Worm (Caenorhabditis elegans) whole organism, mixed stage, embryonic: ENCODE measurements around the gene C18D11.7.

ENCODE experiments used
- M03D4.4 ChIP-seq: sonication (generic microtip); optimal IDR thresholded peaks from 2 replicates; lab custom pipeline; 2017; ENCODE audit warnings: mild to moderate bottlenecking, missing genetic modification characterization, missing compliant biosample characterization
- bed-3 ChIP-seq: fragments of 200-800 bp; sonication (Bioruptor generic); optimal IDR thresholded peaks from 3 replicates; lab custom pipeline; 2018; ENCODE audit warnings: mild to moderate bottlenecking, missing genetic modification characterization, moderate library complexity, missing compliant biosample characterization
- blmp-1 ChIP-seq: fragments of 150-350 bp; optimal IDR thresholded peaks from 2 replicates; lab custom pipeline; 2014; ENCODE audit warnings: missing biosample characterization, missing genetic modification characterization
- ceh-39 ChIP-seq: fragments of 150-350 bp; optimal IDR thresholded peaks from 2 replicates; lab custom pipeline; 2014; ENCODE audit warnings: missing biosample characterization, missing genetic modification characterization
- ceh-43 ChIP-seq: fragments of 200-800 bp; sonication (Bioruptor generic); optimal IDR thresholded peaks from 2 replicates; lab custom pipeline; 2018; ENCODE audit warnings: mild to moderate bottlenecking, missing genetic modification characterization, moderate library complexity, missing compliant biosample characterization
- ceh-83 ChIP-seq: fragments of 200-800 bp; sonication (Bioruptor generic); optimal IDR thresholded peaks from 2 replicates; lab custom pipeline; 2018; ENCODE audit warnings: mild to moderate bottlenecking, missing genetic modification characterization, missing compliant biosample characterization
- ces-1 ChIP-seq: fragments of 150-350 bp; optimal IDR thresholded peaks from 2 replicates; lab custom pipeline; 2014; ENCODE audit warnings: missing biosample characterization, missing genetic modification reagents, missing genetic modification characterization
- cnd-1 ChIP-seq: fragments of 200-800 bp; sonication (Bioruptor generic); optimal IDR thresholded peaks from 2 replicates; lab custom pipeline; 2018; ENCODE audit warnings: mild to moderate bottlenecking, missing genetic modification characterization, missing compliant biosample characterization
- drap-1 ChIP-seq: fragments of 200-800 bp; sonication (Bioruptor generic); optimal IDR thresholded peaks from 3 replicates; lab custom pipeline; 2018; ENCODE audit warnings: mild to moderate bottlenecking, missing genetic modification characterization, missing compliant biosample characterization
- elt-1 ChIP-seq: sonication (generic microtip); optimal IDR thresholded peaks from 2 replicates; lab custom pipeline; 2017; ENCODE audit warnings: missing genetic modification characterization, mild to moderate bottlenecking, missing compliant biosample characterization, antibody characterized with exemption, moderate library complexity, borderline replicate concordance; ENCODE audit not compliant: insufficient read depth
- elt-3 ChIP-seq: fragments of 150-350 bp; optimal IDR thresholded peaks from 2 replicates; lab custom pipeline; 2014; ENCODE audit warnings: missing biosample characterization, missing genetic modification characterization
- flh-1 ChIP-seq: fragments of 200-800 bp; sonication (Bioruptor generic); optimal IDR thresholded peaks from 2 replicates; lab custom pipeline; 2018; ENCODE audit warnings: mild to moderate bottlenecking, missing genetic modification characterization, moderate library complexity, missing compliant biosample characterization
- ham-2 ChIP-seq: fragments of 200-800 bp; sonication (Bioruptor generic); optimal IDR thresholded peaks from 2 replicates; lab custom pipeline; 2018; ENCODE audit warnings: mild to moderate bottlenecking, missing genetic modification characterization, missing compliant biosample characterization
- hlh-1 ChIP-seq: fragments of 150-350 bp; optimal IDR thresholded peaks from 2 replicates; lab custom pipeline; 2014; ENCODE audit warnings: missing biosample characterization, missing genetic modification reagents, missing genetic modification characterization
- lin-32 ChIP-seq: fragments of 200-800 bp; sonication (Bioruptor generic); optimal IDR thresholded peaks from 2 replicates; lab custom pipeline; 2018; ENCODE audit warnings: mild to moderate bottlenecking, missing genetic modification characterization, missing compliant biosample characterization
- lsy-2 ChIP-seq: fragments of 150-350 bp; optimal IDR thresholded peaks from 2 replicates; lab custom pipeline; 2014; ENCODE audit warnings: missing biosample characterization, missing genetic modification characterization
- mls-2 ChIP-seq: sonication (generic microtip); optimal IDR thresholded peaks from 2 replicates; lab custom pipeline; 2016; ENCODE audit warnings: mild to moderate bottlenecking, missing genetic modification characterization, moderate library complexity, missing compliant biosample characterization
- nhr-12 ChIP-seq: fragments of 150-350 bp; optimal IDR thresholded peaks from 2 replicates; lab custom pipeline; 2014; ENCODE audit warnings: missing biosample characterization, missing genetic modification characterization
- nhr-2 ChIP-seq: fragments of 150-350 bp; optimal IDR thresholded peaks from 2 replicates; lab custom pipeline; 2014; ENCODE audit warnings: missing biosample characterization, missing genetic modification characterization
- nhr-237 ChIP-seq: fragments of 150-350 bp; optimal IDR thresholded peaks from 2 replicates; lab custom pipeline; 2014; ENCODE audit warnings: missing biosample characterization, missing genetic modification characterization
- nhr-28 ChIP-seq: fragments of 150-350 bp; optimal IDR thresholded peaks from 2 replicates; lab custom pipeline; 2014; ENCODE audit warnings: missing biosample characterization, missing genetic modification characterization
- nhr-76 ChIP-seq: sonication (generic microtip); optimal IDR thresholded peaks from 2 replicates; lab custom pipeline; 2017; ENCODE audit warnings: missing biosample characterization, missing genetic modification characterization
- pha-4 ChIP-seq: fragments of 150-350 bp; optimal IDR thresholded peaks from 2 replicates; lab custom pipeline; 2018; ENCODE audit warnings: missing biosample characterization, missing genetic modification reagents, missing genetic modification characterization
- sem-2 ChIP-seq: fragments of 200-800 bp; sonication (Bioruptor generic); optimal IDR thresholded peaks from 2 replicates; lab custom pipeline; 2018; ENCODE audit warnings: mild to moderate bottlenecking, missing genetic modification characterization, missing compliant biosample characterization
- snpc-4 ChIP-seq: fragments of 150-350 bp; optimal IDR thresholded peaks from 2 replicates; lab custom pipeline; 2014; ENCODE audit warnings: missing biosample characterization, missing genetic modification characterization
- sptf-1 ChIP-seq: sonication (generic microtip); optimal IDR thresholded peaks from 2 replicates; lab custom pipeline; 2017; ENCODE audit warnings: mild to moderate bottlenecking, missing genetic modification characterization, moderate library complexity, missing compliant biosample characterization
- tbx-8 ChIP-seq: fragments of 200-800 bp; sonication (Bioruptor generic); optimal IDR thresholded peaks from 2 replicates; lab custom pipeline; 2018; ENCODE audit warnings: mild to moderate bottlenecking, missing genetic modification characterization, moderate library complexity, missing compliant biosample characterization
- unc-120 ChIP-seq: sonication (generic microtip); optimal IDR thresholded peaks from 2 replicates; lab custom pipeline; 2017; ENCODE audit warnings: missing genetic modification characterization, missing compliant biosample characterization; ENCODE audit not compliant: poor library complexity, severe bottlenecking
- unc-39 ChIP-seq: fragments of 150-350 bp; optimal IDR thresholded peaks from 2 replicates; lab custom pipeline; 2014; ENCODE audit warnings: missing biosample characterization, missing genetic modification characterization
- unc-62 ChIP-seq: fragments of 150-350 bp; optimal IDR thresholded peaks from 2 replicates; lab custom pipeline; 2014; ENCODE audit warnings: missing biosample characterization, missing genetic modification reagents, missing genetic modification characterization
- zip-8 ChIP-seq: fragments of 150-350 bp; optimal IDR thresholded peaks from 2 replicates; lab custom pipeline; 2014; ENCODE audit warnings: missing biosample characterization, missing genetic modification characterization

The C18D11.7 gene

DNA sequence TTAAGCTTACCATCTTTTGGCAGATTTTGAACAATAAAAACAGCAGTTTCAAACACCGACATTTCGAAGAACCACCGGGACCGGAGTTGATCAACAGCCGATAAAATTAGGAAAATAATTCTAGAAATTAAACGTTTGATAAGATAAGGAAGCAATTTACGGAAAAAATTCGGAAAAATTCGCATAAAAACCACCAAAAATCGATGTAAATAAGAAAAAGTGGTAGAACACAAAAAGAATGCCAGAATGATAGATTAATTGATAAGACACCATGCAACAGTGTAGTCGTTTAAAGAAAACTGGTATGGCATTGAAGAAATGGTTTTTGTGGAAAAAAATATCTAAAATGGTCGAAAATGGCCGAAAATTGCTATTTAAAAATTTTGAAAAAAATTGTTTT lies 15.8 kb upstream of the C18D11.7 start, which contains the start of gene maa-1:
maa-1 (minus strand) TSS at position 120 of the 400 bp plus-strand sequence.
- TF ChIP-seq elt-1 (tag; lab: Kevin White, UChicago) (no peak), drap-1 (GFP tag; lab: Kevin White, UChicago) (no peak), cnd-1 (tag; lab: Kevin White, UChicago) (no peak), pha-4 (no peak), nhr-237 (tag; lab: Kevin White, UChicago) (no peak), nhr-76 (no peak), M03D4.4 (tag; lab: Kevin White, UChicago) (no peak), lsy-2 (tag; lab: Kevin White, UChicago) (no peak), ceh-43 (GFP tag; lab: Kevin White, UChicago) (no peak), elt-3 (tag; lab: Kevin White, UChicago) (no peak), nhr-12 (tag; lab: Kevin White, UChicago) (no peak), blmp-1 (tag; lab: Kevin White, UChicago) (no peak), sptf-1 (no peak), unc-120 (no peak), tbx-8 (GFP tag; lab: Kevin White, UChicago) (no peak), ham-2 (GFP tag; lab: Kevin White, UChicago) (no peak)

DNA sequence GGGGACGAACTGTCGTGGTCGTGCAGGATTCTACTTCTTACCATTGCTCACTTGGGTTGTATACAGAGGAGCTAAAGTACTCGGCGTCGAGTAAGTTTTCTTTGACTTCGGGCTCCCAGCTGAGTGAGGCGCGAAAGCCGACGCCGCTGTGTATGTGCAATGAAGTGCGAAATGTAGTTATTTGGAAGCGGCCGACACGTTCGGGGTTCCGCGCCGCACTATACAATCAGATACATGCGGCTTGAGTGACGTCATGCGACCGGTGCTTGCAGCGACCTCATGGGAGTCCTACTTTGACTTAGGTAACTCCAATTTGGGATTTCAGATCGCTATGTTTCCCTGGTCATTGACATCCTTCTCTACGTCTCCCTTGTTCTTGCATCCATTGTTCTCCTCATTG lies 11.3 kb upstream of the C18D11.7 start:
- TF ChIP-seq ces-1 (no peak), unc-39 (no peak), hlh-1 (no peak), elt-3 (tag; lab: Kevin White, UChicago) (no peak), M03D4.4 (tag; lab: Kevin White, UChicago) (no peak), ham-2 (GFP tag; lab: Kevin White, UChicago) (no peak), snpc-4 (tag; lab: Kevin White, UChicago) (no peak), mls-2 (tag; lab: Kevin White, UChicago) (no peak), lin-32 (GFP tag; lab: Kevin White, UChicago) (no peak), flh-1 (GFP tag; lab: Kevin White, UChicago) (no peak), nhr-12 (tag; lab: Kevin White, UChicago) (no peak), zip-8 (tag; lab: Kevin White, UChicago) (no peak), nhr-28 (tag; lab: Kevin White, UChicago) (no peak), blmp-1 (tag; lab: Kevin White, UChicago) (no peak)

DNA sequence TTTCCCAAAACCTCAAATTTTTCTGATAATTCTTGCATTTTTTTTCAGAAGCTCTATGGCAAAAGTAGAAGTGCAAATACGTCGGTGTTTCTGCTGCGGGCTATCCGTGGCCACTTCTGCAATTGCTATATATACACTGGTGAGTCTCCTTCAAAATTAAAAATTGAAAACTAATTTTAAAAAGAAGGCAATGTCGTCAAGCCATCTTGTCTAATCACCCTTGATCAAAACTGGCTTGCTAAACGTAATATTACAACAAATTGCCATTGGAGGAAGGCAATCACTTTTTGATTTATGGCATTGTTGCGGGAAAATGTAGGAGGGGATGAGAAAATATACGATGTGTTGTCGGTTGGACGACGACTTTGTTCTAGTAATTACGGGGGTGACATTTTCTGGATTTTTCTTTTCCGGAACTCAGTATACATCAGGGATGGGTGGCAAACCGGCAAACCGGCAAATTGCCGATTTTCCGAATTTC lies 10.0 kb upstream of the C18D11.7 start, which contains the start of gene C18D11.1:
C18D11.1 (plus strand) TSS at position 51 of the 481 bp plus-strand sequence.
- TF ChIP-seq M03D4.4 (tag; lab: Kevin White, UChicago) = no peak
- no peak for TF ChIP-seq sem-2 (GFP tag; lab: Kevin White, UChicago)
- peak; percentile 60 for TF ChIP-seq unc-62 (GFP tag; lab: Kevin White, UChicago)
- TF ChIP-seq nhr-12 (tag; lab: Kevin White, UChicago) = no peak
- TF ChIP-seq elt-3 (tag; lab: Kevin White, UChicago) = no peak

DNA sequence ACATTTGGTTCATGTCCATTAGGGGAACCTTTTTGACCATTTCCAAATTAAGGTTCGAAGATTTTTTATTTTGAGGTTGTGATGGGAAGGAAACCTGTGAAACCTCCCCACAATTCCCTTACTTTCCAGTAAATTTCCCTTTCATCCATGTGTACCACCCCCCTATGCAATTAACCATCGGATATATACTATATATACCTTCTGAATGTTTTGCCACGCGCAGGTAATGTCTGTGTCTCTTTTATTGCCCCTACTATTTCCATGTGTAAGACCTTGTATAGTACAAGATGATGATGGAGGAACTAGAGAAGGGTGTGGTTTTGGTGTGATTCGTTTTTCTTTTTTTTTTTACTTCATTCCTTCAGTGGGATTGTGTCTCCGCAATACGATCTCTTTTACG lies 8.1 kb upstream of the C18D11.7 start:
- TF ChIP-seq blmp-1 (tag; lab: Kevin White, UChicago) (peak; percentile 58), nhr-2 (tag; lab: Kevin White, UChicago) (no peak)

- TF ChIP-seq flh-1 (GFP tag; lab: Kevin White, UChicago) = no peak
- TF ChIP-seq elt-3 (tag; lab: Kevin White, UChicago) = no peak
- peak; percentile 10 for TF ChIP-seq blmp-1 (tag; lab: Kevin White, UChicago)
- TF ChIP-seq, all 35 proteins: peak for 1
These were observed 5.2 kb upstream of the C18D11.7 start for ce11 chrIII:11811839-11812238.

DNA sequence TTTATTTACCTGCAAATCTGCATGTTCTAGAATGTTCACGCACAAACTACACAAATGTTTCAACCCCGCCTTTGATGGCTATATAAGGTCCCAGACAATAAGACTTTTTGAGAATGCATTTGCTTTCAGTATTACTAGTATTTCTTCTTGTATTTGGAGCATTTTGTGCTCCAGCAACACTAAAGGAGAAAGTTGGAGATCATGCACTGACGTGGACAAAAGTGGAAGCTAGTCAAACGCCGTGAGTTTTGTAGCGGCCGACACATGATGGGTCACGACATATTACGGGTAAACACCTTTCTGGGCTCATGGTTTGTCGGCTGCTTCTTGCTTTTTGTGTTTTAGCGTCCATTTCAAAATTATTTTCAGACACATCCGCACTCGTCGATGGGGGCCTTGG lies 3.9 kb upstream of the C18D11.7 start, which contains the start of gene C18D11.6:
C18D11.6 (plus strand) TSS at position 110 of the 400 bp plus-strand sequence.
- no peak for TF ChIP-seq bed-3 (GFP tag; lab: Kevin White, UChicago)
- no peak for TF ChIP-seq tbx-8 (GFP tag; lab: Kevin White, UChicago)
- TF ChIP-seq nhr-76 = no peak
- TF ChIP-seq ceh-39 = no peak
- no peak for TF ChIP-seq ceh-43 (GFP tag; lab: Kevin White, UChicago)
- TF ChIP-seq nhr-237 (tag; lab: Kevin White, UChicago) = no peak
- TF ChIP-seq ceh-83 (GFP tag; lab: Kevin White, UChicago) = no peak
